Fruit fly (Drosophila melanogaster) whole organism, prepupa: ENCODE data around the gene CG2975.
A peak's percentile ranks its signal among the peaks of the same experiment; 100 is the strongest.

Source experiments
- CG10631 ChIP-seq: fragments of 200-800 bp; sonication (Bioruptor generic); optimal IDR thresholded peaks from 2 replicates; lab custom pipeline; 2016; ENCODE audit warnings: missing biosample characterization, missing genetic modification characterization
- CG10669 ChIP-seq: fragments of 200-800 bp; sonication (Bioruptor generic); optimal IDR thresholded peaks from 3 replicates; lab custom pipeline; 2018; ENCODE audit warnings: missing biosample characterization, mild to moderate bottlenecking, missing genetic modification characterization, moderate library complexity
- CG11762 ChIP-seq: fragments of 200-800 bp; sonication (Bioruptor generic); optimal IDR thresholded peaks from 3 replicates; lab custom pipeline; 2016; ENCODE audit warnings: missing biosample characterization, missing genetic modification characterization; ENCODE audit not compliant: insufficient read depth
- CG11902 ChIP-seq: fragments of 200-800 bp; sonication (Bioruptor generic); optimal IDR thresholded peaks from 3 replicates; lab custom pipeline; 2016; ENCODE audit warnings: missing biosample characterization, missing genetic modification characterization
- CG16779 ChIP-seq: fragments of 200-800 bp; sonication (Bioruptor generic); optimal IDR thresholded peaks from 3 replicates; lab custom pipeline; 2017; ENCODE audit warnings: missing biosample characterization, mild to moderate bottlenecking, missing genetic modification characterization
- CG3032 ChIP-seq: fragments of 200-800 bp; optimal IDR thresholded peaks from 2 replicates; lab custom pipeline; 2019; ENCODE audit warnings: missing biosample characterization, mild to moderate bottlenecking, missing genetic modification characterization, moderate library complexity
- CG31627 ChIP-seq: fragments of 200-800 bp; sonication (Bioruptor generic); optimal IDR thresholded peaks from 3 replicates; lab custom pipeline; 2016; ENCODE audit warnings: missing biosample characterization, missing genetic modification characterization
- CG3919 ChIP-seq: fragments of 200-800 bp; sonication (Bioruptor generic); optimal IDR thresholded peaks from 3 replicates; lab custom pipeline; 2016; ENCODE audit warnings: missing biosample characterization, missing genetic modification characterization
- CG6163 ChIP-seq: fragments of 200-800 bp; sonication (Bioruptor generic); IDR thresholded peaks from 3 replicates; pipeline ENCODE4 v1.3.6; 2022; ENCODE audit warnings: missing biosample characterization, missing genetic modification characterization
- CG6276 ChIP-seq: fragments of 200-800 bp; sonication (Bioruptor generic); optimal IDR thresholded peaks from 2 replicates; lab custom pipeline; 2017; ENCODE audit warnings: missing biosample characterization, mild to moderate bottlenecking, missing genetic modification characterization
- CG6792 ChIP-seq: fragments of 200-800 bp; sonication (Bioruptor generic); optimal IDR thresholded peaks from 3 replicates; lab custom pipeline; 2016; ENCODE audit warnings: missing biosample characterization, missing genetic modification characterization
- CG6808 ChIP-seq: fragments of 200-800 bp; sonication (Bioruptor generic); optimal IDR thresholded peaks from 3 replicates; lab custom pipeline; 2017; ENCODE audit warnings: missing biosample characterization, missing genetic modification characterization, mild to moderate bottlenecking, moderate library complexity, missing genetic modification reagents
- CG6854 ChIP-seq: fragments of 200-800 bp; sonication (Bioruptor generic); optimal IDR thresholded peaks from 2 replicates; lab custom pipeline; 2017; ENCODE audit warnings: missing biosample characterization, mild to moderate bottlenecking, missing genetic modification characterization
- CG7368 ChIP-seq: fragments of 200-800 bp; sonication (Bioruptor generic); optimal IDR thresholded peaks from 3 replicates; lab custom pipeline; 2016; ENCODE audit warnings: missing biosample characterization, missing genetic modification characterization
- CG8119 ChIP-seq: fragments of 200-800 bp; sonication (Bioruptor generic); IDR thresholded peaks from 3 replicates; pipeline ENCODE4 v1.3.6; 2022; ENCODE audit warnings: missing biosample characterization, missing genetic modification characterization
- CG8319 ChIP-seq: fragments of 200-800 bp; sonication (Bioruptor generic); optimal IDR thresholded peaks from 3 replicates; lab custom pipeline; 2016; ENCODE audit warnings: missing biosample characterization, missing genetic modification characterization
- CG9139 ChIP-seq: fragments of 200-800 bp; sonication (Bioruptor generic); optimal IDR thresholded peaks from 3 replicates; lab custom pipeline; 2017; ENCODE audit warnings: missing biosample characterization, mild to moderate bottlenecking, missing genetic modification characterization
- Eip75B ChIP-seq: fragments of 200-800 bp; sonication (Bioruptor generic); optimal IDR thresholded peaks from 3 replicates; lab custom pipeline; 2016; ENCODE audit warnings: missing biosample characterization, missing genetic modification characterization
- Eip78C ChIP-seq: fragments of 200-800 bp; sonication (Bioruptor generic); peaks from one replicate; lab custom pipeline; 2016; ENCODE audit warnings: missing biosample characterization, missing genetic modification characterization
- Eip93F ChIP-seq: fragments of 200-800 bp; sonication (Bioruptor generic); optimal IDR thresholded peaks from 2 replicates; lab custom pipeline; 2016; ENCODE audit warnings: missing biosample characterization, mild to moderate bottlenecking, missing genetic modification characterization
- Ets21C ChIP-seq: fragments of 200-800 bp; sonication (Bioruptor generic); optimal IDR thresholded peaks from 3 replicates; lab custom pipeline; 2016; ENCODE audit warnings: missing biosample characterization, missing genetic modification characterization
- Ets96B ChIP-seq: fragments of 200-800 bp; optimal IDR thresholded peaks from 2 replicates; lab custom pipeline; 2019; ENCODE audit warnings: missing biosample characterization, mild to moderate bottlenecking, missing genetic modification characterization, moderate library complexity
- Gug ChIP-seq: fragments of 200-800 bp; sonication (Bioruptor generic); IDR thresholded peaks from 2 replicates; pipeline ENCODE4 v1.3.6; 2022; ENCODE audit warnings: missing biosample characterization, missing genetic modification characterization
- Hr38 ChIP-seq: sonication (Bioruptor generic); optimal IDR thresholded peaks from 2 replicates; lab custom pipeline; 2016; ENCODE audit warnings: missing biosample characterization, missing genetic modification characterization
- Hr4 ChIP-seq: fragments of 200-800 bp; sonication (Bioruptor generic); optimal IDR thresholded peaks from 3 replicates; lab custom pipeline; 2016; ENCODE audit warnings: missing biosample characterization, missing genetic modification characterization
- Lpt ChIP-seq: fragments of 200-800 bp; sonication (Bioruptor generic); optimal IDR thresholded peaks from 3 replicates; lab custom pipeline; 2016; ENCODE audit warnings: missing biosample characterization, missing genetic modification characterization
- Met ChIP-seq: fragments of 200-800 bp; sonication (Bioruptor generic); optimal IDR thresholded peaks from 3 replicates; lab custom pipeline; 2016; ENCODE audit warnings: missing biosample characterization, missing genetic modification characterization
- Smox ChIP-seq: fragments of 200-800 bp; sonication (Bioruptor generic); optimal IDR thresholded peaks from 3 replicates; lab custom pipeline; 2016; ENCODE audit warnings: missing biosample characterization, missing genetic modification characterization
- Sox102F ChIP-seq: fragments of 200-800 bp; sonication (Bioruptor generic); optimal IDR thresholded peaks from 2 replicates; lab custom pipeline; 2016; ENCODE audit warnings: missing biosample characterization, mild to moderate bottlenecking, missing genetic modification characterization
- Sox14 ChIP-seq: fragments of 200-800 bp; sonication (Bioruptor generic); optimal IDR thresholded peaks from 3 replicates; lab custom pipeline; 2016; ENCODE audit warnings: missing biosample characterization, missing genetic modification characterization
- dsx ChIP-seq: fragments of 200-800 bp; optimal IDR thresholded peaks from 3 replicates; lab custom pipeline; 2019; ENCODE audit warnings: missing biosample characterization, mild to moderate bottlenecking, missing genetic modification characterization, moderate library complexity; ENCODE audit not compliant: poor library complexity, severe bottlenecking
- eg ChIP-seq: fragments of 200-800 bp; sonication (Bioruptor generic); IDR thresholded peaks from 3 replicates; pipeline ENCODE4 v1.3.6; 2022; ENCODE audit warnings: missing biosample characterization, missing genetic modification characterization
- esn ChIP-seq: fragments of 200-800 bp; sonication (Bioruptor generic); optimal IDR thresholded peaks from 2 replicates; lab custom pipeline; 2016; ENCODE audit warnings: missing biosample characterization, mild to moderate bottlenecking, missing genetic modification characterization, moderate library complexity
- fkh ChIP-seq: fragments of 200-800 bp; sonication (Bioruptor generic); optimal IDR thresholded peaks from 3 replicates; lab custom pipeline; 2017; ENCODE audit warnings: missing biosample characterization, mild to moderate bottlenecking, missing genetic modification characterization, moderate library complexity
- lz ChIP-seq: fragments of 200-800 bp; sonication (Bioruptor generic); optimal IDR thresholded peaks from 3 replicates; lab custom pipeline; 2016; ENCODE audit warnings: missing biosample characterization, missing genetic modification characterization
- net ChIP-seq: fragments of 200-800 bp; sonication (Bioruptor generic); optimal IDR thresholded peaks from 3 replicates; lab custom pipeline; 2016; ENCODE audit warnings: missing biosample characterization, missing genetic modification characterization
- pdm3 ChIP-seq: fragments of 200-800 bp; sonication (Bioruptor generic); optimal IDR thresholded peaks from 3 replicates; lab custom pipeline; 2016; ENCODE audit warnings: missing biosample characterization, missing genetic modification characterization
- spab ChIP-seq: fragments of 200-800 bp; sonication (Bioruptor generic); optimal IDR thresholded peaks from 2 replicates; lab custom pipeline; 2017; ENCODE audit warnings: missing biosample characterization, mild to moderate bottlenecking, missing genetic modification characterization, missing genetic modification reagents
- ss ChIP-seq, 2 experiments: fragments of 200-800 bp; sonication (Bioruptor generic); optimal IDR thresholded peaks; 2 replicates in 1 of 2; 3 replicates in 1 of 2; lab custom pipeline; 2017 to 2018; ENCODE audit warnings: mild to moderate bottlenecking in 2 of 2, missing biosample characterization in 2 of 2, missing genetic modification characterization in 2 of 2, moderate library complexity in 1 of 2
- svp ChIP-seq: fragments of 200-800 bp; sonication (Bioruptor generic); peaks from one replicate; lab custom pipeline; 2016; ENCODE audit warnings: missing biosample characterization, missing genetic modification characterization
- topi ChIP-seq: fragments of 200-800 bp; sonication (Bioruptor generic); optimal IDR thresholded peaks from 3 replicates; lab custom pipeline; 2016; ENCODE audit warnings: missing biosample characterization, missing genetic modification characterization
- vri ChIP-seq: fragments of 200-800 bp; sonication (Bioruptor generic); optimal IDR thresholded peaks from 3 replicates; lab custom pipeline; 2016; ENCODE audit warnings: missing biosample characterization, mild to moderate bottlenecking, missing genetic modification characterization

The CG2975 gene

dm6 chr2L:2869008-2869702, 29.2 kb downstream of the CG2975 start, which contains the start of gene CG8813:
TSS of gene CG8813 (plus strand) at chr2L:2869652.
- TF ChIP-seq Eip78C (GFP tag; lab: Kevin White, UChicago), result peak; percentile 16
- no peak for TF ChIP-seq Smox (GFP tag; lab: Kevin White, UChicago)

dm6 chr2L:2872309-2872932, 32.5 kb downstream of the CG2975 start:
- peak; percentile 27 for TF ChIP-seq svp (GFP tag; lab: Kevin White, UChicago)
- TF ChIP-seq CG10669 (GFP tag; lab: Kevin White, UChicago), result no peak
- no peak for TF ChIP-seq Lpt (GFP tag; lab: Kevin White, UChicago)
- TF ChIP-seq dsx (GFP tag; lab: Kevin White, UChicago), result no peak
- no peak for TF ChIP-seq CG11902 (GFP tag; lab: Kevin White, UChicago)
- peak; percentile 4; the same call in 1 of the 3 replicates for TF ChIP-seq eg (GFP tag; lab: Robert Waterston, UW)
- TF ChIP-seq vri (GFP tag; lab: Kevin White, UChicago), result no peak
- TF ChIP-seq spab, result no peak
- TF ChIP-seq Eip93F, result no peak
- no peak for TF ChIP-seq Hr38
- no peak for TF ChIP-seq CG10631 (GFP tag; lab: Kevin White, UChicago)
- TF ChIP-seq Sox14, result no peak
- peak; percentile 19 for TF ChIP-seq CG6276 (GFP tag; lab: Kevin White, UChicago)
- no peak for TF ChIP-seq CG31627
- no peak for TF ChIP-seq Gug (GFP tag; lab: Robert Waterston, UW)
- peak; percentile 36 for TF ChIP-seq fkh (GFP tag; lab: Kevin White, UChicago)
- TF ChIP-seq Hr4, result no peak
- TF ChIP-seq lz (GFP tag; lab: Kevin White, UChicago), result no peak
- TF ChIP-seq CG8119 (GFP tag; lab: Robert Waterston, UW), result peak; percentile 33; the same call in 1 of the 3 replicates
- TF ChIP-seq, all 60 proteins: peak for 5

- TF ChIP-seq ss (GFP tag; optimal IDR thresholded peaks at IDR 0.05; lab: Kevin White, UChicago), result peak in 1 of 2 experiments; percentile 34
- peak; percentile 32; the same call in 1 of the 3 replicates for TF ChIP-seq eg (GFP tag; lab: Robert Waterston, UW)
- TF ChIP-seq Ets21C, result peak; percentile 37
- peak; percentile 39 for TF ChIP-seq Sox102F (GFP tag; lab: Kevin White, UChicago)
- peak; percentile 55 for TF ChIP-seq Eip75B
- TF ChIP-seq CG8119 (GFP tag; lab: Robert Waterston, UW), result peak; percentile 70; the same call in 2 of the 3 replicates
- TF ChIP-seq CG3032 (tag; lab: Kevin White, UChicago), result peak; percentile 28
- TF ChIP-seq CG6163 (GFP tag; lab: Robert Waterston, UW), result no peak; the same call in 2 of the 3 replicates
- TF ChIP-seq pdm3 (GFP tag; lab: Kevin White, UChicago), result no peak
- peak; percentile 57 for TF ChIP-seq topi (GFP tag; lab: Kevin White, UChicago)
- no peak for TF ChIP-seq CG16779
- peak; percentile 41 for TF ChIP-seq CG10631 (GFP tag; lab: Kevin White, UChicago)
- peak; percentile 49 for TF ChIP-seq CG6808 (GFP tag; lab: Kevin White, UChicago)
- TF ChIP-seq spab, result peak; percentile 37
- TF ChIP-seq Sox14, result peak; percentile 80
- no peak for TF ChIP-seq dsx (GFP tag; lab: Kevin White, UChicago)
- TF ChIP-seq CG11762, result peak; percentile 37
- peak; percentile 16 for TF ChIP-seq Ets96B (tag; lab: Kevin White, UChicago)
- TF ChIP-seq Hr4, result peak; percentile 69
- peak; percentile 53 for TF ChIP-seq Met (GFP tag; lab: Kevin White, UChicago)
- TF ChIP-seq CG7368 (GFP tag; lab: Kevin White, UChicago), result peak; percentile 33
- peak; percentile 67 for TF ChIP-seq esn
- peak; percentile 58 for TF ChIP-seq net (GFP tag; lab: Kevin White, UChicago)
- TF ChIP-seq Lpt (GFP tag; lab: Kevin White, UChicago), result no peak
- no peak for TF ChIP-seq CG9139 (GFP tag; lab: Kevin White, UChicago)
- 0 out of 2 replicates have a peak, but pooled peaks have one; percentile 22 for TF ChIP-seq Gug (GFP tag; lab: Robert Waterston, UW)
- TF ChIP-seq CG6792 (GFP tag; lab: Kevin White, UChicago), result peak; percentile 44
- no peak for TF ChIP-seq Hr38
- no peak for TF ChIP-seq CG6854 (GFP tag; lab: Kevin White, UChicago)
- no peak for TF ChIP-seq CG11902 (GFP tag; lab: Kevin White, UChicago)
- peak; percentile 50 for TF ChIP-seq CG3919 (GFP tag; lab: Kevin White, UChicago)
- no peak for TF ChIP-seq CG8319 (GFP tag; lab: Kevin White, UChicago)
These were observed 33.2 kb downstream of the CG2975 start for dm6 chr2L:2872968-2873728.
